Fruit fly (Drosophila melanogaster) whole organism, pupa: ENCODE results near the gene CG16749.
A peak's percentile ranks its signal among the peaks of the same experiment; 100 is the strongest.

Experiments used
- CG10348 ChIP-seq: fragments of 200-800 bp; sonication (Bioruptor generic); IDR thresholded peaks from 2 replicates; pipeline ENCODE4 v1.3.6; 2022; ENCODE audit warnings: missing biosample characterization, missing genetic modification characterization
- CG12605 ChIP-seq: fragments of 200-800 bp; sonication (Bioruptor generic); IDR thresholded peaks from 2 replicates; pipeline ENCODE4 v1.3.6; 2022; ENCODE audit warnings: missing biosample characterization, missing genetic modification characterization
- CG13204 ChIP-seq: fragments of 200-800 bp; sonication (Bioruptor generic); optimal IDR thresholded peaks from 2 replicates; lab custom pipeline; 2018; ENCODE audit warnings: missing biosample characterization, mild to moderate bottlenecking, missing genetic modification characterization, moderate library complexity
- CG14655 ChIP-seq: fragments of 200-800 bp; sonication (Bioruptor generic); optimal IDR thresholded peaks from 3 replicates; lab custom pipeline; 2017; ENCODE audit warnings: mild to moderate bottlenecking, missing biosample characterization, missing genetic modification reagents, missing genetic modification characterization
- CG15710 ChIP-seq: fragments of 200-800 bp; sonication (Bioruptor generic); optimal IDR thresholded peaks from 2 replicates; lab custom pipeline; 2018; ENCODE audit warnings: missing biosample characterization, mild to moderate bottlenecking, missing genetic modification characterization, moderate library complexity
- CG17806 ChIP-seq: fragments of 200-800 bp; sonication (Bioruptor generic); optimal IDR thresholded peaks from 2 replicates; lab custom pipeline; 2018; ENCODE audit warnings: missing biosample characterization, mild to moderate bottlenecking, missing genetic modification characterization, moderate library complexity
- CG32121 ChIP-seq: fragments of 200-800 bp; sonication (Bioruptor generic); IDR thresholded peaks from 2 replicates; pipeline ENCODE4 v1.3.6; 2022; ENCODE audit warnings: missing biosample characterization, missing genetic modification characterization
- CG34367 ChIP-seq: fragments of 200-800 bp; sonication (Bioruptor generic); optimal IDR thresholded peaks from 2 replicates; lab custom pipeline; 2018; ENCODE audit warnings: missing biosample characterization, mild to moderate bottlenecking, missing genetic modification characterization
- CG4496 ChIP-seq: fragments of 200-800 bp; sonication (Bioruptor generic); IDR thresholded peaks from 3 replicates; pipeline ENCODE4 v1.3.6; 2022; ENCODE audit warnings: missing biosample characterization, missing genetic modification characterization
- CG8159 ChIP-seq: fragments of 200-800 bp; sonication (Bioruptor generic); optimal IDR thresholded peaks from 3 replicates; lab custom pipeline; 2018; ENCODE audit warnings: missing biosample characterization, mild to moderate bottlenecking, missing genetic modification characterization, moderate library complexity
- CG8301 ChIP-seq: fragments of 200-800 bp; sonication (Bioruptor generic); optimal IDR thresholded peaks from 2 replicates; lab custom pipeline; 2018; ENCODE audit warnings: missing biosample characterization, mild to moderate bottlenecking, missing genetic modification characterization
- CG9948 ChIP-seq: fragments of 200-800 bp; sonication (Bioruptor generic); optimal IDR thresholded peaks from 2 replicates; lab custom pipeline; 2018; ENCODE audit warnings: missing biosample characterization, mild to moderate bottlenecking, missing genetic modification characterization, moderate library complexity
- D1 ChIP-seq: fragments of 200-800 bp; sonication (Bioruptor generic); optimal IDR thresholded peaks from 2 replicates; lab custom pipeline; 2018; ENCODE audit warnings: missing biosample characterization, mild to moderate bottlenecking, missing genetic modification characterization, moderate library complexity
- EcR ChIP-seq: fragments of 200-800 bp; sonication (Bioruptor generic); optimal IDR thresholded peaks from 3 replicates; lab custom pipeline; 2019; ENCODE audit warnings: missing biosample characterization, missing genetic modification characterization, mild to moderate bottlenecking, moderate library complexity, missing genetic modification reagents
- Ets98B ChIP-seq: fragments of 200-800 bp; sonication (Bioruptor generic); IDR thresholded peaks from 2 replicates; pipeline ENCODE4 v1.3.6; 2022; ENCODE audit warnings: missing biosample characterization, missing genetic modification characterization
- Pif1A ChIP-seq: fragments of 200-800 bp; sonication (Bioruptor generic); optimal IDR thresholded peaks from 3 replicates; lab custom pipeline; 2016; ENCODE audit warnings: missing biosample characterization, missing genetic modification characterization
- Pif1B ChIP-seq: fragments of 200-800 bp; sonication (Bioruptor generic); optimal IDR thresholded peaks from 3 replicates; lab custom pipeline; 2016; ENCODE audit warnings: missing biosample characterization, missing genetic modification characterization
- Snoo ChIP-seq: fragments of 200-800 bp; sonication (Bioruptor generic); optimal IDR thresholded peaks from 3 replicates; lab custom pipeline; 2017; ENCODE audit warnings: missing biosample characterization, mild to moderate bottlenecking, missing genetic modification characterization, inconsistent platforms
- fd96Ca ChIP-seq: fragments of 200-800 bp; sonication (Bioruptor generic); IDR thresholded peaks from 3 replicates; pipeline ENCODE4 v1.3.6; 2022; ENCODE audit warnings: missing biosample characterization, missing genetic modification characterization
- gl ChIP-seq: fragments of 200-800 bp; sonication (Bioruptor generic); optimal IDR thresholded peaks from 2 replicates; lab custom pipeline; 2018; ENCODE audit warnings: missing biosample characterization, mild to moderate bottlenecking, missing genetic modification characterization
- rn ChIP-seq: fragments of 200-800 bp; sonication (Bioruptor generic); IDR thresholded peaks from 2 replicates; pipeline ENCODE4 v1.3.6; 2022; ENCODE audit warnings: missing biosample characterization, missing genetic modification characterization

The CG16749 gene

DNA sequence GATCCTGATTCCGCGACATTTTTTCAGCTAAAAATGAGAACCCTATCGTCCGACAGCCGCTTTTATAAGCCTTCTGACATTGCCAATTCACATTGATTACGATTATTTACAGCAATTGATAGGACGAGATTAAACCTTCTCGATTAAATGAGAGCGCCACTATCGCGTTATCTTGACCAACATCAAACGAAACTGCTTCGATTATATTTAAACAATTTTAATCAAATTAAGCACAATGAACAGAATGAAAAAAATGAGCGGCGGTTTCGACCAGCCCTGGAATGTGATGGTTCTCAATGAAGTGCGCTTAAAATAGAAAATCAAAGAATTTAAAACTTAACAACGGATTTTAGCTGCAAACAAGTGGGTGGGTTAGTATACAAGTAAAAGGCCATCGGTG, at the start of gene CG16749:
CG16749 (minus strand) TSS at position 25 of the 400 bp plus-strand sequence.
- no peak for TF ChIP-seq CG8159 (tag; lab: Kevin White, UChicago)
- no peak for TF ChIP-seq fd96Ca (GFP tag; lab: Robert Waterston, UW)
- no peak for TF ChIP-seq CG17806
- TF ChIP-seq CG8301 (tag; lab: Kevin White, UChicago), result no peak
- no peak for TF ChIP-seq EcR (GFP tag; lab: Kevin White, UChicago)
- no peak for TF ChIP-seq CG10348

dm6 chr3R:9380970-9381369, 49.3 kb upstream of the CG16749 start:
- TF ChIP-seq CG34367 (tag; lab: Kevin White, UChicago) (peak; percentile 4), fd96Ca (GFP tag; lab: Robert Waterston, UW) (0 out of 3 replicates have a peak, but pooled peaks have one; percentile 31), CG4496 (GFP tag; lab: Robert Waterston, UW) (peak; percentile 63; the same call in 2 of the 3 replicates), CG9948 (no peak), CG15710 (tag; lab: Kevin White, UChicago) (peak; percentile 35), D1 (tag; lab: Kevin White, UChicago) (no peak), gl (peak; percentile 44), Ets98B (GFP tag; lab: Robert Waterston, UW) (no peak; the same call in 1 of the 2 replicates), EcR (GFP tag; lab: Kevin White, UChicago) (peak; percentile 43), CG12605 (GFP tag; lab: Robert Waterston, UW) (peak; percentile 27; the same call in 1 of the 2 replicates), CG8159 (tag; lab: Kevin White, UChicago) (peak; percentile 34), Pif1B (GFP tag; lab: Kevin White, UChicago) (peak; percentile 8), CG13204 (GFP tag; lab: Kevin White, UChicago) (peak; percentile 62)
- TF ChIP-seq, all 21 proteins: peak for 10

- peak; percentile 46 for TF ChIP-seq gl
- TF ChIP-seq Pif1B (GFP tag; lab: Kevin White, UChicago), result peak; percentile 88
- peak; percentile 56 for TF ChIP-seq CG13204 (GFP tag; lab: Kevin White, UChicago)
- TF ChIP-seq Ets98B (GFP tag; lab: Robert Waterston, UW), result no peak
- TF ChIP-seq CG10348, result no peak
- peak; percentile 88 for TF ChIP-seq Pif1A (GFP tag; lab: Kevin White, UChicago)
- TF ChIP-seq rn (GFP tag; lab: Robert Waterston, UW), result peak; percentile 37
- peak; percentile 86 for TF ChIP-seq CG15710 (tag; lab: Kevin White, UChicago)
- TF ChIP-seq CG4496 (GFP tag; lab: Robert Waterston, UW), result peak; percentile 54; the same call in 2 of the 3 replicates
- TF ChIP-seq Snoo (tag; lab: Kevin White, UChicago), result peak; percentile 86
- peak; percentile 96 for TF ChIP-seq CG8159 (tag; lab: Kevin White, UChicago)
- TF ChIP-seq D1 (tag; lab: Kevin White, UChicago), result peak; percentile 78
- peak; percentile 74 for TF ChIP-seq EcR (GFP tag; lab: Kevin White, UChicago)
- TF ChIP-seq CG17806, result peak; percentile 86
- TF ChIP-seq CG12605 (GFP tag; lab: Robert Waterston, UW), result no peak
- TF ChIP-seq CG8301 (tag; lab: Kevin White, UChicago), result peak; percentile 81
- TF ChIP-seq fd96Ca (GFP tag; lab: Robert Waterston, UW), result peak; percentile 59; the same call in 1 of the 3 replicates
- TF ChIP-seq CG14655 (GFP tag; lab: Kevin White, UChicago), result peak; percentile 77
- peak; percentile 79 for TF ChIP-seq CG34367 (tag; lab: Kevin White, UChicago)
- peak; percentile 54; the same call in 1 of the 2 replicates for TF ChIP-seq CG32121 (GFP tag; lab: Robert Waterston, UW)
- TF ChIP-seq CG9948, result peak; percentile 89
Observed at dm6 chr3R:9378644-9379411, 47.1 kb upstream of the CG16749 start.

- TF ChIP-seq CG12605 (GFP tag; lab: Robert Waterston, UW) (no peak), CG14655 (GFP tag; lab: Kevin White, UChicago) (no peak)
Observed at dm6 chr3R:9376789-9377188, 45.1 kb upstream of the CG16749 start.

dm6 chr3R:9370413-9370812, 38.7 kb upstream of the CG16749 start:
- TF ChIP-seq Ets98B (GFP tag; lab: Robert Waterston, UW) (peak; percentile 63; the same call in 1 of the 2 replicates), CG4496 (GFP tag; lab: Robert Waterston, UW) (no peak), CG13204 (GFP tag; lab: Kevin White, UChicago) (no peak), EcR (GFP tag; lab: Kevin White, UChicago) (no peak), CG9948 (no peak), CG14655 (GFP tag; lab: Kevin White, UChicago) (no peak), gl (no peak), Snoo (tag; lab: Kevin White, UChicago) (no peak), CG8159 (tag; lab: Kevin White, UChicago) (no peak), fd96Ca (GFP tag; lab: Robert Waterston, UW) (no peak), CG32121 (GFP tag; lab: Robert Waterston, UW) (peak; percentile 65; the same call in 1 of the 2 replicates), CG15710 (tag; lab: Kevin White, UChicago) (no peak), CG10348 (no peak), D1 (tag; lab: Kevin White, UChicago) (no peak), CG12605 (GFP tag; lab: Robert Waterston, UW) (no peak), Pif1B (GFP tag; lab: Kevin White, UChicago) (no peak), CG34367 (tag; lab: Kevin White, UChicago) (no peak), Pif1A (GFP tag; lab: Kevin White, UChicago) (peak; percentile 24), CG8301 (tag; lab: Kevin White, UChicago) (peak; percentile 33), CG17806 (no peak), rn (GFP tag; lab: Robert Waterston, UW) (no peak)
